Fruit fly (Drosophila melanogaster): ENCODE measurements around the gene ush.

DNA sequence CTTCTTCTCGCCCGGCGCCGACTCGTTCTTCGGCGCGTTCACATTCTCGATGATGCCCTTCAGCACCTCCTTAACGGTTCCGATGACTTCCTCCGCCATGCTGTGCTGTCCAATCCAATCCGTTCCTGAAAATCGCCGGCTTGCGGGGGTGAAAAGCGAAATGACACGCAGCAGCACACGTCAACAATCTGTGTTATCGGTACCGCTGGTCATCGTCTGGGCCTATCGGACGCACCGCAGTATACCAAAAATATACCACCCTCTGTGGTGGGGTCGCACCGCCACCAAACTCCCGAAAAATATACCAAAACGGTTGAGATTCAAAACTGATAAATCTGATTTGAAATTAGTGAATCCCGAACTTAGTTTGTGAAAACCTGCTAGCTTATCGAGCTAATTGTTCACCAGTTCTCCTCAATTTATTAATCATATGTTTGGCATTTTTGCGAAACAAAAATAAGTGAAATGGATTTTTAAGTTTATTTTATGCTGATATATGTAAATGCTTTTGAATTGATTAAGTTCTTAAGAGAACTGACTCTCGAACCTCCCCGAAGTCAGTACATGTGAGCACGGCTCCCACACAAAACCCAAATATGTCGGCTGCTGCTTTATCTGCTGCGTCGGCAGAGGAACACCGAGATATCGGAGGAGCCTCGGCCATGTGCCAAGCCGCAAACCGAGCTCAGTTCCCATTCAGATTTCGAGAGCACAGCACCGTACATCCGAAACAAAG lies 68.6 kb downstream of the ush start, which contains the start of the genes Spp and nAChRbeta3:
- TF ChIP-seq CG30431 (GFP tag; optimal IDR thresholded peaks at IDR 0.05) (no peak), Dfd (GFP tag; optimal IDR thresholded peaks at IDR 0.05) (no peak), Ravus (GFP tag; IDR thresholded peaks at IDR 0.05) (no peak), HLH3B (GFP tag; IDR thresholded peaks at IDR 0.05) (no peak), ato (GFP tag; IDR thresholded peaks at IDR 0.05; ENCODE audit: partially characterized antibody) (peak; percentile 49; the same call in 1 of the 2 replicates), Myb (GFP tag; optimal IDR thresholded peaks at IDR 0.05) (peak; percentile 98)

Measured in whole organism, embryonic.